Worm (Caenorhabditis elegans): ENCODE data around the gene M01H9.5.

The M01H9.5 gene

DNA sequence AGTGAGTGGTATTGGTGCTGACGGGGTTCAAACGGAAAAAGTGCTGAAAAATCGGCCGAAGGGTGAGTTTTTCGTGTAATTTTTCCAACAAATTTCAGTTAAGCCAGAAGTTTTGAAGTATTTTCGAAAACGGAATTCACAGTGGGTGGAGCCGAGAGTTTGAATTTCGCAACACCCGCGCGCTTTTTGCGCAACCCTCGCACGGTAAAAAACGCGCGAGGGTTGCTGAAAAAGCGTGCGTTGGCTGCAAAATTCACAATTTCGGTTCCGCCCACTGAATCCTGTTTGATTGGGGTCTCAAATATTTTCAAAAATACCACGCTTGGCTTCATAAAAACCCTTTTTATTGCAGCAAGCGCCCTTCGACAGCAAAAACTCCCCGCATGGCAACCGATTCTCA, 17.9 kb upstream of the M01H9.5 start:
- TF ChIP-seq mdl-1 (tag; optimal IDR thresholded peaks at IDR 0.05) (no peak), hlh-4 (tag; optimal IDR thresholded peaks at IDR 0.05) (no peak), dsc-1 (tag; optimal IDR thresholded peaks at IDR 0.05) (no peak), vab-15 (tag; optimal IDR thresholded peaks at IDR 0.05) (no peak), unc-98 (GFP tag; IDR thresholded peaks at IDR 0.05) (no peak), nhr-11 (tag; optimal IDR thresholded peaks at IDR 0.05) (no peak), ztf-11 (tag; optimal IDR thresholded peaks at IDR 0.05) (no peak), skn-1 (tag; optimal IDR thresholded peaks at IDR 0.05) (no peak), dpl-1 (GFP tag; optimal IDR thresholded peaks at IDR 0.05) (no peak), nhr-90 (tag; optimal IDR thresholded peaks at IDR 0.05; ENCODE audit: poor library complexity) (no peak), lsy-2 (tag; optimal IDR thresholded peaks at IDR 0.05) (no peak), swsn-7 (tag; optimal IDR thresholded peaks at IDR 0.05) (no peak), nhr-12 (tag; optimal IDR thresholded peaks at IDR 0.05) (no peak), nhr-77 (tag; optimal IDR thresholded peaks at IDR 0.05) (no peak), nhr-47 (tag; optimal IDR thresholded peaks at IDR 0.05) (no peak), nhr-20 (tag; optimal IDR thresholded peaks at IDR 0.05) (no peak), tlp-1 (tag; optimal IDR thresholded peaks at IDR 0.05) (no peak), mep-1 (tag; optimal IDR thresholded peaks at IDR 0.05) (no peak), sptf-1 (tag; optimal IDR thresholded peaks at IDR 0.05) (no peak), nhr-85 (tag) (no peak)

- TF ChIP-seq alr-1 (tag; optimal IDR thresholded peaks at IDR 0.05; ENCODE audit: borderline replicate concordance) (peak; percentile 88), sptf-1 (tag; optimal IDR thresholded peaks at IDR 0.05) (no peak), efl-1 (optimal IDR thresholded peaks at IDR 0.05) (no peak), efl-1 (GFP tag; optimal IDR thresholded peaks at IDR 0.05 in 1 of 2) (peak in 1 of 2 experiments; percentile 52)
Observed at ce11 chrIV:4448343-4448742, 16.9 kb upstream of the M01H9.5 start.

DNA sequence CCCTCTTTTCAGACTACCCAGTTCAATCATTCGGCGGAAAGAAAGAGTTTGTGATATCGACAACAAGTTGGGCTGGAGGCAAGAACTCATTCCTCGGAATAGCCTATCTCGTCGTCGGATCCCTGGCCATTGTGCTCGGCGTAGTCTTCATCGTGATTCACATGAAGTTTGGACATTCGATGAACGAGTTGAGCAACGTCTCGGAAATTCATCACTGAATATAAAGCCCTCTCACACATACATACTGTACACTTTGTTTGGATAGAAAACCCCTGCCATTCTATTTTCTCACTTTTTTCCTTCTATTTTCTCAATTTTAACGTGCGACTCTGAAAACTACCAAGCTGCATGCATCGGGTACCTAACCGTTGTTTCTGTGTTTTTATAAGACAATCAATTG, 15.8 kb upstream of the M01H9.5 start, which contains the start of gene R08C7.12:
R08C7.12 (plus strand) TSS at position 301 of the 400 bp plus-strand sequence.
- TF ChIP-seq Y116A8C.19 (tag; optimal IDR thresholded peaks at IDR 0.05; ENCODE audit: borderline replicate concordance) (no peak), egl-27 (tag; optimal IDR thresholded peaks at IDR 0.05) (no peak), lin-14 (GFP tag; optimal IDR thresholded peaks at IDR 0.05) (no peak), fkh-8 (tag; optimal IDR thresholded peaks at IDR 0.05) (no peak), fkh-4 (tag; optimal IDR thresholded peaks at IDR 0.05; ENCODE audit: borderline replicate concordance) (no peak), unc-86 (tag; optimal IDR thresholded peaks at IDR 0.05) (no peak), egl-13 (tag; optimal IDR thresholded peaks at IDR 0.05) (no peak), jun-1 (tag; optimal IDR thresholded peaks at IDR 0.05) (no peak), lsy-2 (tag; optimal IDR thresholded peaks at IDR 0.05) (no peak), hlh-17 (GFP tag; optimal IDR thresholded peaks at IDR 0.05; ENCODE audit: borderline replicate concordance) (no peak), sup-37 (GFP tag; optimal IDR thresholded peaks at IDR 0.05) (no peak), lin-13 (GFP tag; optimal IDR thresholded peaks at IDR 0.05) (no peak), C34B4.2 (tag; optimal IDR thresholded peaks at IDR 0.05) (no peak), aha-1 (tag; optimal IDR thresholded peaks at IDR 0.05) (no peak), sox-4 (tag; optimal IDR thresholded peaks at IDR 0.05) (no peak), xbp-1 (tag; optimal IDR thresholded peaks at IDR 0.05) (no peak), unc-98 (GFP tag; IDR thresholded peaks at IDR 0.05) (no peak), unc-30 (tag; optimal IDR thresholded peaks at IDR 0.05) (no peak)

- TF ChIP-seq rnt-1 (tag; optimal IDR thresholded peaks at IDR 0.05) (no peak), grh-1 (GFP tag; IDR thresholded peaks at IDR 0.05) (no peak), skn-1 (tag; optimal IDR thresholded peaks at IDR 0.05) (no peak), ztf-11 (tag; optimal IDR thresholded peaks at IDR 0.05) (no peak), zip-4 (GFP tag; optimal IDR thresholded peaks at IDR 0.05) (no peak), mef-2 (tag; optimal IDR thresholded peaks at IDR 0.05) (no peak), unc-86 (tag; optimal IDR thresholded peaks at IDR 0.05) (no peak), tlp-1 (tag; optimal IDR thresholded peaks at IDR 0.05) (no peak), zag-1 (tag; optimal IDR thresholded peaks at IDR 0.05) (no peak), lin-15B (tag; optimal IDR thresholded peaks at IDR 0.05) (no peak), hpl-2 (GFP tag; optimal IDR thresholded peaks at IDR 0.05) (no peak), mdl-1 (tag; optimal IDR thresholded peaks at IDR 0.05) (no peak), nhr-71 (tag; optimal IDR thresholded peaks at IDR 0.05) (peak; percentile 44), swsn-7 (tag; optimal IDR thresholded peaks at IDR 0.05) (no peak), snu-23 (GFP tag; optimal IDR thresholded peaks at IDR 0.05) (no peak), ztf-4 (tag; optimal IDR thresholded peaks at IDR 0.05) (no peak), efl-3 (GFP tag; optimal IDR thresholded peaks at IDR 0.05) (no peak), egl-27 (tag; optimal IDR thresholded peaks at IDR 0.05) (no peak)
Observed at ce11 chrIV:4449843-4450242, 15.4 kb upstream of the M01H9.5 start.

Data from whole organism, L1 larva.